Worm (Caenorhabditis elegans) whole organism, dauer: ENCODE measurements around the gene Y46G5A.38.

Source experiments
- unc-62 ChIP-seq: sonication (generic microtip); optimal IDR thresholded peaks from 2 replicates; lab custom pipeline; 2017; ENCODE audit warnings: missing biosample characterization, missing genetic modification reagents, missing genetic modification characterization

Gene Y46G5A.38

ce11 chrII:12810709-12811108, 16.1 kb upstream of the Y46G5A.38 start, which contains the start of gene Y46G5A.20:
Y46G5A.20 (plus strand) TSS chrII:12811009.
- TF ChIP-seq unc-62: no peak

- TF ChIP-seq unc-62: no peak
These were observed 13.6 kb upstream of the Y46G5A.38 start for ce11 chrII:12813253-12813652.

- no peak for TF ChIP-seq unc-62
These were observed 10.3 kb upstream of the Y46G5A.38 start, which contains the start of gene acl-7 for ce11 chrII:12816412-12817146. acl-7 (minus strand) TSS chrII:12816462.

ce11 chrII:12818488-12818887, 8.4 kb upstream of the Y46G5A.38 start, which contains the start of gene Y46G5A.22:
Y46G5A.22 (minus strand) TSS chrII:12818588.
- TF ChIP-seq unc-62: no peak

- TF ChIP-seq unc-62: no peak
These were observed 6.9 kb upstream of the Y46G5A.38 start for ce11 chrII:12819979-12820378.

- TF ChIP-seq unc-62: no peak
These were observed 3.4 kb upstream of the Y46G5A.38 start, which contains the start of gene Y46G5A.36 for ce11 chrII:12823437-12823836. Y46G5A.36 (plus strand) TSS chrII:12823679.

ce11 chrII:12824463-12824862, 2.4 kb upstream of the Y46G5A.38 start:
- no peak for TF ChIP-seq unc-62

ce11 chrII:12828863-12829262, 2.0 kb downstream of the Y46G5A.38 start, which contains the start of gene Y46G5A.23:
Y46G5A.23 (minus strand) TSS chrII:12828963.
- no peak for TF ChIP-seq unc-62

- no peak for TF ChIP-seq unc-62
These were observed 3.5 kb downstream of the Y46G5A.38 start, which contains the start of gene bcmo-1 for ce11 chrII:12830347-12830746. bcmo-1 (plus strand) TSS chrII:12830676.

ce11 chrII:12840057-12840456, 13.2 kb downstream of the Y46G5A.38 start, which contains the start of gene lgc-35:
lgc-35 (minus strand) TSS chrII:12840157.
- no peak for TF ChIP-seq unc-62

- TF ChIP-seq unc-62: no peak
These were observed 20.9 kb downstream of the Y46G5A.38 start, which contains the start of gene pes-10 for ce11 chrII:12847736-12848135. pes-10 (minus strand) TSS chrII:12847836.

- no peak for TF ChIP-seq unc-62
These were observed 23.3 kb downstream of the Y46G5A.38 start, which contains the start of gene Y46G5A.28 for ce11 chrII:12850129-12850528. Y46G5A.28 (plus strand) TSS chrII:12850429.

- no peak for TF ChIP-seq unc-62
These were observed 29.0 kb downstream of the Y46G5A.38 start, which contains the start of gene Y46G5A.29 for ce11 chrII:12855900-12856299. Y46G5A.29 (plus strand) TSS chrII:12856200.

ce11 chrII:12865604-12866003, 38.8 kb downstream of the Y46G5A.38 start, which contains the start of gene snf-5:
snf-5 (minus strand) TSS chrII:12865785.
- no peak for TF ChIP-seq unc-62

ce11 chrII:12866079-12866478, 39.2 kb downstream of the Y46G5A.38 start:
- no peak for TF ChIP-seq unc-62
